Fruit fly (Drosophila melanogaster): ENCODE results near the gene Gr10a.

The Gr10a gene

dm6 chrX:11404247-11404646 lies 13.0 kb downstream of the Gr10a start:
- TF ChIP-seq CG13204 (GFP tag; optimal IDR thresholded peaks at IDR 0.05) (no peak), fd96Ca (GFP tag; IDR thresholded peaks at IDR 0.05) (no peak), Snoo (tag; optimal IDR thresholded peaks at IDR 0.05) (no peak), CG10348 (GFP tag; IDR thresholded peaks at IDR 0.05) (no peak), gl (tag; optimal IDR thresholded peaks at IDR 0.05) (no peak), EcR (GFP tag; optimal IDR thresholded peaks at IDR 0.05) (no peak), rn (GFP tag; IDR thresholded peaks at IDR 0.05) (no peak)

- no peak for TF ChIP-seq Pif1A (GFP tag; optimal IDR thresholded peaks at IDR 0.05)
- no peak for TF ChIP-seq CG12605 (GFP tag; IDR thresholded peaks at IDR 0.05)
- TF ChIP-seq CG17806 (tag; optimal IDR thresholded peaks at IDR 0.05) = no peak
- TF ChIP-seq CG8159 (tag; optimal IDR thresholded peaks at IDR 0.05) = no peak
- TF ChIP-seq CG4496 (GFP tag; IDR thresholded peaks at IDR 0.05) = 0 out of 3 replicates have a peak, but pooled peaks have one; percentile 11
- TF ChIP-seq CG15710 (tag; optimal IDR thresholded peaks at IDR 0.05) = no peak
- peak; percentile 50; the same call in 1 of the 2 replicates for TF ChIP-seq CG32121 (GFP tag; IDR thresholded peaks at IDR 0.05)
Measured at dm6 chrX:11393003-11393620, 24.1 kb downstream of the Gr10a start.

- 0 out of 3 replicates have a peak, but pooled peaks have one; percentile 7 for TF ChIP-seq fd96Ca (GFP tag; IDR thresholded peaks at IDR 0.05)
- TF ChIP-seq Snoo (tag; optimal IDR thresholded peaks at IDR 0.05) = no peak
Measured at dm6 chrX:11391364-11391915, 25.8 kb downstream of the Gr10a start.

- peak; percentile 78 for TF ChIP-seq rn (GFP tag; IDR thresholded peaks at IDR 0.05)
- TF ChIP-seq gl (tag; optimal IDR thresholded peaks at IDR 0.05) = no peak
- peak; percentile 93 for TF ChIP-seq Ets98B (GFP tag; IDR thresholded peaks at IDR 0.05)
- TF ChIP-seq CG15710 (tag; optimal IDR thresholded peaks at IDR 0.05) = peak; percentile 43
- TF ChIP-seq CG9948 (tag; optimal IDR thresholded peaks at IDR 0.05) = peak; percentile 60
- peak; percentile 77 for TF ChIP-seq CG12605 (GFP tag; IDR thresholded peaks at IDR 0.05)
- TF ChIP-seq Snoo (tag; optimal IDR thresholded peaks at IDR 0.05) = peak; percentile 19
- TF ChIP-seq CG34367 (tag; optimal IDR thresholded peaks at IDR 0.05) = peak; percentile 38
- TF ChIP-seq CG8159 (tag; optimal IDR thresholded peaks at IDR 0.05) = peak; percentile 50
- peak; percentile 89 for TF ChIP-seq CG14655 (GFP tag; optimal IDR thresholded peaks at IDR 0.05)
- no peak for TF ChIP-seq D1 (tag; optimal IDR thresholded peaks at IDR 0.05)
- peak; percentile 94 for TF ChIP-seq CG4496 (GFP tag; IDR thresholded peaks at IDR 0.05)
- TF ChIP-seq CG17806 (tag; optimal IDR thresholded peaks at IDR 0.05) = peak; percentile 46
- TF ChIP-seq Pif1B (GFP tag; optimal IDR thresholded peaks at IDR 0.05) = peak; percentile 69
- peak; percentile 95 for TF ChIP-seq fd96Ca (GFP tag; IDR thresholded peaks at IDR 0.05)
- no peak for TF ChIP-seq EcR (GFP tag; optimal IDR thresholded peaks at IDR 0.05)
- TF ChIP-seq CG10348 (GFP tag; IDR thresholded peaks at IDR 0.05) = peak; percentile 74
- TF ChIP-seq CG8301 (tag; optimal IDR thresholded peaks at IDR 0.05) = peak; percentile 81
- TF ChIP-seq Pif1A (GFP tag; optimal IDR thresholded peaks at IDR 0.05) = peak; percentile 58
- peak; percentile 88 for TF ChIP-seq CG32121 (GFP tag; IDR thresholded peaks at IDR 0.05)
- no peak for TF ChIP-seq CG13204 (GFP tag; optimal IDR thresholded peaks at IDR 0.05)
Measured at dm6 chrX:11390625-11391363, 26.4 kb downstream of the Gr10a start.

dm6 chrX:11389494-11390447 lies 27.5 kb downstream of the Gr10a start:
- TF ChIP-seq CG12605 (GFP tag; IDR thresholded peaks at IDR 0.05) (peak; percentile 68), gl (tag; optimal IDR thresholded peaks at IDR 0.05) (no peak), EcR (GFP tag; optimal IDR thresholded peaks at IDR 0.05) (peak; percentile 34), CG10348 (GFP tag; IDR thresholded peaks at IDR 0.05) (no peak), CG13204 (GFP tag; optimal IDR thresholded peaks at IDR 0.05) (peak; percentile 71), fd96Ca (GFP tag; IDR thresholded peaks at IDR 0.05) (no peak; the same call in 2 of the 3 replicates), CG8159 (tag; optimal IDR thresholded peaks at IDR 0.05) (no peak), CG9948 (tag; optimal IDR thresholded peaks at IDR 0.05) (no peak), rn (GFP tag; IDR thresholded peaks at IDR 0.05) (no peak), CG15710 (tag; optimal IDR thresholded peaks at IDR 0.05) (no peak), D1 (tag; optimal IDR thresholded peaks at IDR 0.05) (peak; percentile 11), Pif1B (GFP tag; optimal IDR thresholded peaks at IDR 0.05) (peak; percentile 3), CG4496 (GFP tag; IDR thresholded peaks at IDR 0.05) (peak; percentile 57; the same call in 2 of the 3 replicates), CG34367 (tag; optimal IDR thresholded peaks at IDR 0.05) (peak; percentile 1), CG14655 (GFP tag; optimal IDR thresholded peaks at IDR 0.05) (no peak), CG8301 (tag; optimal IDR thresholded peaks at IDR 0.05) (no peak), Ets98B (GFP tag; IDR thresholded peaks at IDR 0.05) (no peak; the same call in 1 of the 2 replicates)
